Fruit fly (Drosophila melanogaster): ENCODE measurements around the gene Swip-1.

The Swip-1 gene

dm6 chr2L:19021278-19022220, 34.5 kb upstream of the Swip-1 start:
- TF ChIP-seq EcR (GFP tag; optimal IDR thresholded peaks at IDR 0.05) (no peak), usp (GFP tag; optimal IDR thresholded peaks at IDR 0.05) (no peak), CG8478 (optimal IDR thresholded peaks at IDR 0.05) (no peak), psq (optimal IDR thresholded peaks at IDR 0.05) (no peak), Dll (optimal IDR thresholded peaks at IDR 0.05) (no peak), pan (optimal IDR thresholded peaks at IDR 0.05) (no peak)

DNA sequence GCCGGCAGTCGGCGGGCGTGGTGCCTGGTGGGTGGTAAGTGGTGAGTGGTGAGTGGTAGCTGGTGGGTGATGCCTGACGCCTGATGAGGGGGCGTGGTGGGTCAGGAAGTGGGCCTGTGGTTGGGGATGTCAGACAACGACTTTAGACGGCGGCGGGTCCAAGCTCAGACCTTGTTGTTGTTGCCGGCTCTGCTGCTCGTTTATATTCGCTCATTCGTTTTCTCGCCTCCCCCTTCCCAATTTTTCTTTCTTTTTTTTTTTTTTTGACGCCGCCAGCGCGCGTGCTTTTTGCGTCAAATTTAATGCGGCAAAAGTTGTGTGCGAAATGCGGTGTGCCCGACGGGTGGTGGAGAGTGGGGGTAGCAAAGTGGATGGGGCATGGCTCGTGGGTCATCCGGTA, 32.6 kb upstream of the Swip-1 start:
- TF ChIP-seq psq (optimal IDR thresholded peaks at IDR 0.05) (no peak), EcR (GFP tag; optimal IDR thresholded peaks at IDR 0.05) (no peak), Dll (optimal IDR thresholded peaks at IDR 0.05) (no peak), pan (optimal IDR thresholded peaks at IDR 0.05) (no peak), CG8478 (optimal IDR thresholded peaks at IDR 0.05) (no peak), usp (GFP tag; optimal IDR thresholded peaks at IDR 0.05) (no peak)

DNA sequence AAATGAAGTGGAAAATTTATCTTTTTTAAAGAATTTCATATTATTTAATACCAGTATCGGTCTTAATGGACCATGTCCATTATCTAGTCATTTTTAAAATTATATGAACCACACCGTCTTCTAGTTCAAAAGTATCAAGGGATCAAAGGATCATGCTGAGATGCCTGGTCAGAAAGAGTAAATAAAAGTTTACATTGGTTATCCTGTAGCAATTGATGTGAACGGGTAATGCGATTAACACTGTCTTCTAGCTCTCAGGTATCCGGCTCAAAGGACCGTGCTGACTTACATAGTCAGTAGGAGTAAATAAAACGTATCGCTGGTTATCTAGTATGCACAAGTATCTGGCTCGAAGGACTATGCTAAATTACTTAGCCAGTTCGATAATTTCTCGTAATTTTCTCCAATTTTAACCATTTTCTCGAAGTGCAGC, 32.1 kb upstream of the Swip-1 start:
- TF ChIP-seq pan (optimal IDR thresholded peaks at IDR 0.05) = no peak
- no peak for TF ChIP-seq psq (optimal IDR thresholded peaks at IDR 0.05)

DNA sequence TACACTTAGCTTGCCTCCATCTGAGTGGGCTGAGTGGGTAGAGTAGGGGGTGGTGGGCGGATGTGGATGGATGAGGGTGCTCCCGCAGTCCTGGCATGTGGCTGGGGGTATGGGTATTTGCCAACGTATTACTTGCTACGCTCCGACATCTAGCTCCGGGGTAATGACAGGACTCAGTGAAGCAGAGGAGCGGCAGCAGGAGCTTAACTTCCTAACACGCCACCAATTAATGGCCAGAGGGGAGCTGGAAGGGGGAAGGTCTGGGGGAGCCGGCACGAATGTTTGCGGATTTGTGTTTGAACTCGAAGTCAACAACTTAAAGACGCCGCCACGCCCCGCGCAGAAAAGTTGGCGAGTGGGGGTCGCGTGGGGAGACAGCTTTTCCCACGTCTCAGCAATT, 31.2 kb upstream of the Swip-1 start:
- TF ChIP-seq EcR (GFP tag; optimal IDR thresholded peaks at IDR 0.05) = no peak
- no peak for TF ChIP-seq Dll (optimal IDR thresholded peaks at IDR 0.05)
- TF ChIP-seq psq (optimal IDR thresholded peaks at IDR 0.05) = no peak
- TF ChIP-seq pan (optimal IDR thresholded peaks at IDR 0.05) = no peak
- TF ChIP-seq usp (GFP tag; optimal IDR thresholded peaks at IDR 0.05) = no peak
- TF ChIP-seq CG8478 (optimal IDR thresholded peaks at IDR 0.05) = no peak

DNA sequence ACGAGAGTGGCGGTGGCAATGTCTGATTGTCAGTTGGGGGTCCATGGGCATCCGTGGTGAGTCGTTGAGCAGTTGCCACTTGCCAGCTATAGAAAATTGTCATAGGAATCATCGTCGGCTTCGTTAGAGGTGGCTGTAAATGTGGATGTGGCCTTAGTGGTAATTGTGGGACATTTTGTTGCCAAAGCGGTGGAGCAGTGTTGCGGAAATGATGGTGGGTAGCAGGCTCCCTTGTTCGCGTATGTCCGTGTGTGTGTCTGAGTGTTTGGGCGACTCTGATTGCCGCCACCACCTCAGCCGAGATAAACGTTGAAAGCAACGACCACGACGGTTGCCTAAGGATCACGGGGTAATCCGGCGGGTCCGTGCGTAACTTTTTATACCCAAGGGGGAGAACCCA, 30.0 kb upstream of the Swip-1 start:
- no peak for TF ChIP-seq psq (optimal IDR thresholded peaks at IDR 0.05)
- no peak for TF ChIP-seq pan (optimal IDR thresholded peaks at IDR 0.05)
- TF ChIP-seq Dll (optimal IDR thresholded peaks at IDR 0.05) = no peak
- no peak for TF ChIP-seq CG8478 (optimal IDR thresholded peaks at IDR 0.05)
- no peak for TF ChIP-seq EcR (GFP tag; optimal IDR thresholded peaks at IDR 0.05)

dm6 chr2L:19015628-19016027, 28.5 kb upstream of the Swip-1 start:
- TF ChIP-seq EcR (GFP tag; optimal IDR thresholded peaks at IDR 0.05) (no peak), usp (GFP tag; optimal IDR thresholded peaks at IDR 0.05) (no peak)

DNA sequence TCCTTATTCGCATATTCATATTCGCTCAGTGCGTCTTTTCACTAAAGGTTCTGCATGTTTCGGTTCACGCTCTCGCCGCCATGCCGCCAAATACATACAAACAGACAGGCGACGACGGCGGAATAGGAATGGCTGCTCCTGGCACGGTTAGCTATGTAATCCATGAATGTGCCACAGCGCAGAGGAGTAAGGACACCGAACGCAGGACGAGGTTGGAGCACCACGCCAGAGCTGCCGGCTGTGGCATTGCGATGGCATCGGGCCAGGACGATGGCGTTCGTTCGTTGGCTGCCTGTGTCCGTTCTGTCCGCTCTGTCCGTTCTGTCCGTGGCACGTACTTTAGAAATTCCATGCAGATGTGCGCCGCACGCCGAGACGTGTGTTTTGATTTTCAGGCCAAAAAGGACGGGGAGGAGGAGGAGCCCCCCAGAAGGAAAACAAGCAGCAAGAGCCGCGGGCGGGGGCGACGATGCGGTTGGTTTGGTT, 27.8 kb upstream of the Swip-1 start:
- TF ChIP-seq Dll (optimal IDR thresholded peaks at IDR 0.05) (no peak), usp (GFP tag; optimal IDR thresholded peaks at IDR 0.05) (no peak), pan (optimal IDR thresholded peaks at IDR 0.05) (no peak), EcR (GFP tag; optimal IDR thresholded peaks at IDR 0.05) (no peak), CG8478 (optimal IDR thresholded peaks at IDR 0.05) (no peak), psq (optimal IDR thresholded peaks at IDR 0.05) (no peak)

DNA sequence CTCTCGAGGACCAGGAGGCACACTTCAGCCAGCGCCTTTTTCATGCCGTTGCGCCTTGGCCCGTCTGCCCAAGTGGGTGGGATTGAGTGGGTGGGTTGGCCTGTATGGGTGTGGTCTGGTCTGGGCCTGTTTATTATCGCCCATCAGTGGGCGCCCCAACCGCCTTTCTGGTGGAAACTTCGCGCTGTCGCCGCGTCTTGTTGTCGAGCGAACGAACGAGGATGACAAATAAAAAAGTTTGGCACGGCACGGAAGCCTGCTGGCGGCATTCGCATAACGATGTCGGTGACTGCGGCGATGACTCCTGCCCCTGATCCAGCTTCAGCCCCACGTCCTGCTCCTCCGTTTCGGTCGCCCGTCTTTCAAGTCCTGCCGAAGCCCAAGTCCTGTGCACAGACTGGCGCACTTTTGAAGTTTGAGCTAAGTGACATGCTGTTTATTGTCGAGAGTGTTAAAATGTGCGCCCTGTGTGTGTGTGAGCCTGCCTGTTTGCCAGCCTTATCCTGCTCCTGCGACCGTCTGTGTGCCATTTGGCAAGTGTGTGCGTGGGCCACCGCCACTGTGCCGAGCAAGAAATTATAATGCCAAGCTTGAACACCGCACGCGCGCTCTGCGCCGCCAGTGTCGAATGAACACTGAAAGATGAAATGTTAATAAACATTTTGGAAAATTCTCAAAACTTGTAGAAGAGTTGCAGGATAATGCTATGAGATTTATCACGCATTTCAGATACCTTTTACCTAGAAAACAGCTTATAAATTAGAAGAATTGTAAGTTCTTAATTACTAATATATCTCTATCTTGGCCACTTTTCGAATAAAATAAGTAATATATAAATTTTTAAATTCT, 27.2 kb upstream of the Swip-1 start:
- TF ChIP-seq EcR (GFP tag; optimal IDR thresholded peaks at IDR 0.05) (no peak), pan (optimal IDR thresholded peaks at IDR 0.05) (no peak)

- no peak for TF ChIP-seq Dll (optimal IDR thresholded peaks at IDR 0.05)
- no peak for TF ChIP-seq pan (optimal IDR thresholded peaks at IDR 0.05)
- TF ChIP-seq CG8478 (optimal IDR thresholded peaks at IDR 0.05) = no peak
- no peak for TF ChIP-seq EcR (GFP tag; optimal IDR thresholded peaks at IDR 0.05)
- no peak for TF ChIP-seq psq (optimal IDR thresholded peaks at IDR 0.05)
- TF ChIP-seq usp (GFP tag; optimal IDR thresholded peaks at IDR 0.05) = no peak
Observed at dm6 chr2L:19012776-19013328, 25.8 kb upstream of the Swip-1 start.

- TF ChIP-seq pan (optimal IDR thresholded peaks at IDR 0.05) = peak; percentile 62
- no peak for TF ChIP-seq Dll (optimal IDR thresholded peaks at IDR 0.05)
Observed at dm6 chr2L:19011895-19012645, 25.0 kb upstream of the Swip-1 start.

DNA sequence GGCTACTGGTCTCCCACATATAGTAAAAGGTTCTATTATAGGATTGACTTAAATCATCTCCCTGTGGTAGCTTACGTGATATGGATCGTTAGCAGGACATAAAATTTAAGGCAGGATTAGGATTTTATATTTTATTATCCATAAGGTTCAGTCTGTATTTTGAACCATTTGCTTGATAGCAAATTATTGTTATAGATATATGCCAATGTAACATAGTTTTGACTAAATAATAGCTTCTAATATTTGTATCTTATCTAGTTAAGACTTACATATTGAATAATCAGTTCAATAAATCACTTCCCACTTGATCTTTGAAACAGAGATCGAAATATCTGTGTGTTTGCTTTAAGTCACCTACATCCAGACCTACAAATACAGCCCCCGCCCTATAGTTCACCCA, 23.5 kb upstream of the Swip-1 start, which contains the start of gene robl37BC:
robl37BC (plus strand) TSS at position 301 of the 400 bp plus-strand sequence.
- TF ChIP-seq Dll (optimal IDR thresholded peaks at IDR 0.05) (no peak), CG8478 (optimal IDR thresholded peaks at IDR 0.05) (no peak), EcR (GFP tag; optimal IDR thresholded peaks at IDR 0.05) (no peak), psq (optimal IDR thresholded peaks at IDR 0.05) (no peak)

DNA sequence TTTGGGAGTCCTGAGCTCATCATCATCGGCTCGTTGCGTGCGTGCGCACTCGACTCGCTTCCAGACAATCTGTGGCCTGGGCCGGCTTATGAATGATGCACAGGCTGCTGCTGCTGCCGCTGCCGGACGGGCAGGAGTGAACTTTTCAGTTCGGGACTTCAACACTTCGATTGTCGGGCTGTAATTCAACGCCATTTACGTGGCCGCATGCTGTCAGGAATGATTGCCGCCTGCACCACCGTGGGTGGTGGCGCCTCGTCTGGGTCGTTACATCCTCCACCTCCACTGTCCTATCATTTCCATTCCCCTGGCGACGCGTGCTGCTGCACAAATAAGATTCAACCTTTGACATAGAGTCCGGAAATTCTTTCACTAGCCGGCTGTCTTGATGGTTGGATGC, 23.0 kb upstream of the Swip-1 start:
- no peak for TF ChIP-seq EcR (GFP tag; optimal IDR thresholded peaks at IDR 0.05)
- no peak for TF ChIP-seq Dll (optimal IDR thresholded peaks at IDR 0.05)
- no peak for TF ChIP-seq psq (optimal IDR thresholded peaks at IDR 0.05)
- TF ChIP-seq pan (optimal IDR thresholded peaks at IDR 0.05) = no peak
- no peak for TF ChIP-seq CG8478 (optimal IDR thresholded peaks at IDR 0.05)
- no peak for TF ChIP-seq usp (GFP tag; optimal IDR thresholded peaks at IDR 0.05)

All from whole organism.